Worm (Caenorhabditis elegans) whole organism, L4/young adult: ENCODE measurements around the gene C02F12.5.

Experiments used
- dao-5 ChIP-seq: sonication (generic microtip); optimal IDR thresholded peaks from 2 replicates; lab custom pipeline; 2016; ENCODE audit warnings: missing genotype, missing genetic modification characterization, moderate library complexity, missing compliant biosample characterization
- him-1 ChIP-seq: sonication (generic microtip); optimal IDR thresholded peaks from 2 replicates; lab custom pipeline; 2016; ENCODE audit warnings: missing genotype, missing genetic modification reagents, missing genetic modification characterization, missing compliant biosample characterization

DNA sequence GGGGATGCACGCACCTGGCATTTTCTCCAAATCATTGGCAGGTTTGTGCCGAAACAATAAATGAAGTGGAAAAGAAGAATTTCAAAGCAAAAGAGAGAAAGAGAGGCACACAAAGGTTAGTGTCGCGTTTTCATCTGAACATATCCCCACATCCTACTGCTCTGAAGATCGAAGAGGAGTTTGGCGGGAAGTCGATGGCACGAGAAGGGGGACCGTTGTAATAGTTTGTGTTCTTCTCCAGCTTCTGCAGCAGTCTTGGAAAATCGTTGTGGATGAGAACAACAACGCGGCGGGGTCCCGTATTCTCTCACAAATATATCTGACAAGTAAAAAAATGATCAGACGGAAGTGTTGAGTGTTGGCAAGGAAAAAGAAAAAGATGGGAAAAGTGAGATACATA lies 26.0 kb downstream of the C02F12.5 start:
- no peak for TF ChIP-seq dao-5 (tag; lab: Kevin White, UChicago)
- no peak for TF ChIP-seq him-1 (tag; lab: Kevin White, UChicago)
